Worm (Caenorhabditis elegans): ENCODE measurements around the gene C36B7.4.

C36B7.4 gene

DNA sequence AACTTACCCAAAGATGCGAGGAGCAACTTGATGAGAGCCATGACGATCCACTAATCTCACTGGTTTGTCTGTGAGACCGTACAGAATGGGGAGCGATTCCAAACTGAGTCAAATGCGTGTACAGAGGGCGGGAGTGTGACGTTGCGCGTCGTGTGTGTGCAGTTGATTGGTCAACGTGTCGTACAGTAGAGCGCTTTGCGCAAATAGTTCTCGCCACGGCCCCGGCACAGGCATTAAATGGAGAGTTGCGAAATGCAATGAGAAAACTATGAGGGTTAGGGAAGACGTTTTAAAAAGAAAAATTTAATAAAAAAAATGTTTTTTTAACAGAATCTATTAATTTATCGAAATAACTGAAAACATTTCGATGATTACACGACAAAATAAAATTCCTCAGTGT lies 17.4 kb downstream of the C36B7.4 start, which contains the start of gene pdi-6 (continued):
- 0 out of 2 replicates have a peak, but pooled peaks have one; percentile 49 for TF ChIP-seq Y75B8A.6 (GFP tag; IDR thresholded peaks at IDR 0.05)
- TF ChIP-seq zip-2 (tag; optimal IDR thresholded peaks at IDR 0.05): peak; percentile 50
- TF ChIP-seq jun-1 (tag; optimal IDR thresholded peaks at IDR 0.05): peak; percentile 58
- no peak for TF ChIP-seq lin-39 (tag; optimal IDR thresholded peaks at IDR 0.05)
- no peak for TF ChIP-seq zag-1 (tag; optimal IDR thresholded peaks at IDR 0.05)
- no peak for TF ChIP-seq snpc-1.2 (GFP tag; IDR thresholded peaks at IDR 0.05)
- peak; percentile 94 for TF ChIP-seq hlh-11 (tag; optimal IDR thresholded peaks at IDR 0.05)
- TF ChIP-seq nhr-28 (tag; optimal IDR thresholded peaks at IDR 0.05): peak; percentile 95
- TF ChIP-seq fkh-10 (GFP tag; optimal IDR thresholded peaks at IDR 0.05): peak; percentile 60
- no peak for TF ChIP-seq daf-12 (tag; optimal IDR thresholded peaks at IDR 0.05)
- TF ChIP-seq nhr-10 (tag; optimal IDR thresholded peaks at IDR 0.05): peak; percentile 36
- no peak for TF ChIP-seq lim-7 (GFP tag; IDR thresholded peaks at IDR 0.05)
- peak; percentile 84 for TF ChIP-seq T20F7.1 (GFP tag; optimal IDR thresholded peaks at IDR 0.05)
- peak; percentile 87 for TF ChIP-seq hmg-1.1 (GFP tag; IDR thresholded peaks at IDR 0.05)
- peak; percentile 49 for TF ChIP-seq duxl-1 (tag; optimal IDR thresholded peaks at IDR 0.05; ENCODE audit: poor library complexity)
- no peak for TF ChIP-seq Y5F2A.4 (GFP tag; optimal IDR thresholded peaks at IDR 0.05)
- no peak for TF ChIP-seq dmd-8 (GFP tag; IDR thresholded peaks at IDR 0.05)
- peak; percentile 90 for TF ChIP-seq dve-1 (tag; optimal IDR thresholded peaks at IDR 0.05; ENCODE audit: insufficient read depth)
- TF ChIP-seq lir-3 (tag; optimal IDR thresholded peaks at IDR 0.05): no peak
- TF ChIP-seq ceh-82 (tag; optimal IDR thresholded peaks at IDR 0.05): no peak
- peak; percentile 82 for TF ChIP-seq dpl-1 (GFP tag; optimal IDR thresholded peaks at IDR 0.05)
- TF ChIP-seq mep-1 (tag; optimal IDR thresholded peaks at IDR 0.05): peak; percentile 95
- TF ChIP-seq ZK337.2 (GFP tag; IDR thresholded peaks at IDR 0.05): 0 out of 2 replicates have a peak, but pooled peaks have one; percentile 59
- peak; percentile 96 for TF ChIP-seq mes-2 (tag; optimal IDR thresholded peaks at IDR 0.05; ENCODE audit: poor library complexity, severe bottlenecking)
- peak; percentile 18 for TF ChIP-seq unc-130 (GFP tag; optimal IDR thresholded peaks at IDR 0.05)
- TF ChIP-seq ZK546.5 (tag; optimal IDR thresholded peaks at IDR 0.05): no peak
- TF ChIP-seq ctbp-1 (GFP tag; IDR thresholded peaks at IDR 0.05): 0 out of 2 replicates have a peak, but pooled peaks have one; percentile 30
- TF ChIP-seq ceh-20 (GFP tag; IDR thresholded peaks at IDR 0.05): peak; percentile 83
- no peak for TF ChIP-seq F26F4.8 (GFP tag; conservative IDR thresholded peaks at IDR 0.05)
- peak; percentile 67; the same call in 1 of the 2 replicates for TF ChIP-seq lin-29 (GFP tag; IDR thresholded peaks at IDR 0.05)
- no peak for TF ChIP-seq daf-19 (GFP tag; conservative IDR thresholded peaks at IDR 0.05)
- peak; percentile 36; the same call in 1 of the 2 replicates for TF ChIP-seq nhr-41 (GFP tag; IDR thresholded peaks at IDR 0.05)
- TF ChIP-seq T26A8.4 (GFP tag; IDR thresholded peaks at IDR 0.05): no peak
- TF ChIP-seq mdl-1 (tag; optimal IDR thresholded peaks at IDR 0.05): peak; percentile 51 to 82
- peak; percentile 81 for TF ChIP-seq tra-1 (GFP tag; IDR thresholded peaks at IDR 0.05)
- peak; percentile 78 for TF ChIP-seq nhr-48 (tag; optimal IDR thresholded peaks at IDR 0.05)
- no peak for TF ChIP-seq set-16 (GFP tag; IDR thresholded peaks at IDR 0.05)

DNA sequence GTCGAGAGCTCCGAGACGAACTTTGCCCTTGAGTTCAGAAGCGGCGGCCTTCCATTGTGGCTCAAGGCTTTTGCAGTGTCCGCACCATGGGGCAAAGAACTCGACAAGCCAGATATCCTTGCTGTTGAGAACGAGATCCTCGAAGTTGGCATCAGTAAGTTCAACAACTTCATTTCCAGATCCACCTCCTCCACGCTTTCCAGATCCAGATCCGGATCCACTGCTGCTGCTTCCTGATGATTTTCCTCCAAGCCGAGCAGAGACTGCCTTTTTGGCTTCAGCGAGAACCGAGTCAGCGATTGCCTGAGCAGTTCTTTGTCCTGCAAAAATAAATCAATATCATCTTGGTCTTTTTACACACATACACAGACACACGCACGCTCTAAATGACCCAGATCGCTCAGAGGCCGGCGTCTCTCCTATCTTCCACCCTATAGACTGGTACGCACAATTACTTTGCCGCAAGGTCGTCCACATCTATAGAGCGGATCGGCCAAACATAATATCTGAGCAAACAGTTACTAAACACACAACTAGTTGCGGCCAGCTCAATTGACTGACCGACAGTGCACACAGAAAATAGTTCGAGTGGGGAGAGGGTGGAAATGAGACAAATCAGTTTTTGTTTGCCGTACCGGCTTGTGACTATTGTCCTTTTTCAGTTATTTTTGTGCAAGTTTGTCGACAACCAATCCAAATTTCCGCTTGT lies 18.4 kb downstream of the C36B7.4 start:
- TF ChIP-seq pqm-1 (tag; optimal IDR thresholded peaks at IDR 0.05) (no peak), lin-1 (GFP tag; IDR thresholded peaks at IDR 0.05) (no peak), nhr-48 (tag; optimal IDR thresholded peaks at IDR 0.05) (no peak), D1046.2 (GFP tag; IDR thresholded peaks at IDR 0.05) (no peak), set-16 (GFP tag; IDR thresholded peaks at IDR 0.05) (peak; percentile 55; the same call in 1 of the 2 replicates), Y75B8A.6 (GFP tag; IDR thresholded peaks at IDR 0.05) (no peak), tag-97 (GFP tag; IDR thresholded peaks at IDR 0.05) (no peak), mxl-2 (GFP tag; conservative IDR thresholded peaks at IDR 0.05) (no peak), egl-43 (GFP tag; IDR thresholded peaks at IDR 0.05) (no peak), madf-5 (GFP tag; IDR thresholded peaks at IDR 0.05) (no peak), aha-1 (tag) (peak; percentile 13), mes-2 (tag; optimal IDR thresholded peaks at IDR 0.05; ENCODE audit: poor library complexity, severe bottlenecking) (peak; percentile 0), ama-1 (optimal IDR thresholded peaks at IDR 0.05) (no peak), lin-39 (tag; optimal IDR thresholded peaks at IDR 0.05) (no peak), madf-9 (GFP tag; conservative IDR thresholded peaks at IDR 0.05) (no peak), unc-62 (GFP tag; optimal IDR thresholded peaks at IDR 0.05 in 1 of 2) (no peak), unc-62 (tag; optimal IDR thresholded peaks at IDR 0.05) (no peak)
